Worm (Caenorhabditis elegans) whole organism, midembryonic: ENCODE measurements around the gene lrch-1.

Experiments used
- T22C8.4 ChIP-seq: fragments of 200-800 bp; sonication (Bioruptor generic); IDR thresholded peaks from 2 replicates; pipeline ENCODE4 v1.3.6; 2022; ENCODE audit warnings: missing genetic modification characterization, missing compliant biosample characterization
- cog-1 ChIP-seq: sonication (generic microtip); optimal IDR thresholded peaks from 2 replicates; lab custom pipeline; 2016; ENCODE audit warnings: missing genetic modification characterization, missing compliant biosample characterization
- flt-1 ChIP-seq: fragments of 200-800 bp; sonication (Bioruptor generic); IDR thresholded peaks from 2 replicates; pipeline ENCODE4 v1.3.6; 2022; ENCODE audit warnings: missing genetic modification characterization, missing compliant biosample characterization
- klf-2 ChIP-seq: fragments of 200-800 bp; sonication (Bioruptor generic); conservative IDR thresholded peaks from 2 replicates; pipeline ENCODE4 v1.3.6; 2022; ENCODE audit warnings: missing genetic modification reagents, missing genetic modification characterization, missing compliant biosample characterization
- med-1 ChIP-seq: sonication (generic microtip); optimal IDR thresholded peaks from 2 replicates; lab custom pipeline; 2017; ENCODE audit warnings: missing genetic modification characterization, mild to moderate bottlenecking, missing compliant biosample characterization, antibody characterized with exemption, missing genetic modification reagents; ENCODE audit not compliant: insufficient read depth
- ref-1 ChIP-seq: fragments of 200-800 bp; sonication (Bioruptor generic); conservative IDR thresholded peaks from 2 replicates; pipeline ENCODE4 v1.3.6; 2022; ENCODE audit warnings: missing genetic modification reagents, missing genetic modification characterization, missing compliant biosample characterization
- tab-1 ChIP-seq: fragments of 200-800 bp; sonication (Bioruptor generic); IDR thresholded peaks from 2 replicates; pipeline ENCODE4 v1.3.6; 2022; ENCODE audit warnings: missing genetic modification characterization, missing compliant biosample characterization
- ztf-23 ChIP-seq: fragments of 200-800 bp; sonication (Bioruptor generic); IDR thresholded peaks from 2 replicates; pipeline ENCODE4 v1.3.6; 2022; ENCODE audit warnings: missing genetic modification reagents, missing genetic modification characterization, missing compliant biosample characterization
- ztf-29 ChIP-seq: fragments of 200-800 bp; sonication (Bioruptor generic); IDR thresholded peaks from 2 replicates; pipeline ENCODE4 v1.3.6; 2022; ENCODE audit warnings: missing genetic modification reagents, missing genetic modification characterization, missing compliant biosample characterization

The lrch-1 gene

ce11 chrX:6216551-6216950 lies at the start of gene lrch-1:
TSS of gene lrch-1 (minus strand) at chrX:6216651.
- TF ChIP-seq klf-2 (GFP tag; lab: Robert Waterston, UW) (no peak), T22C8.4 (GFP tag; lab: Robert Waterston, UW) (no peak), flt-1 (GFP tag; lab: Robert Waterston, UW) (no peak), tab-1 (GFP tag; lab: Robert Waterston, UW) (no peak), cog-1 (tag; lab: Kevin White, UChicago) (no peak), ztf-29 (GFP tag; lab: Robert Waterston, UW) (no peak), ztf-23 (GFP tag; lab: Robert Waterston, UW) (no peak), ref-1 (GFP tag; lab: Robert Waterston, UW) (no peak)

DNA sequence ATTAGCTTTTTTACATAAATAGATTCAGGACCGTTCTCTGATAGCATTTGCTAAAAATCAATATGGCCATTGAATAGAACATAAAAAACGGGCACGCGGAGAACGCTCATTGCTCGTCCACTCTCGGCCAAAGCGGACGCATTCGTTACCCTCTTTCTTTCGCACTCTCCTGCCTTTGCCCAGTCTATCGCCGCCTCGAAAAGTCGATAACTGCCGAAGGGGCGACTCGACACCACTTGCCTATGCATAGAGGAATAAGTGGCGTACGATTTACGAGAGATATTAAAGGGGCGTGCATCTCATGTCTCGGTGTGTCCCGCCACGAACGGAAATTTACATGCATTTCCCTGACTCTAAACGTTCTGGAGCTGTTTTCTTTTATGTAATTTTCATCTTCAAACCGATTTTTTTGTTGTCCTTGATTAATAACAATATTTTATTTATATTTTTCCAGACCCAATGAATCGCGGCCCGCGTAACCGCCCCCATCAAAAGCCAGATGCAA lies 46.8 kb upstream of the lrch-1 start, which contains the start of gene W05H9.4:
TSS of gene W05H9.4 (plus strand) at position 455 of the 505 bp plus-strand sequence.
- TF ChIP-seq med-1 (GFP tag; lab: Kevin White, UChicago) (no peak), klf-2 (GFP tag; lab: Robert Waterston, UW) (no peak), ref-1 (GFP tag; lab: Robert Waterston, UW) (no peak), cog-1 (tag; lab: Kevin White, UChicago) (peak; percentile 65), ztf-23 (GFP tag; lab: Robert Waterston, UW) (no peak), flt-1 (GFP tag; lab: Robert Waterston, UW) (no peak), ztf-29 (GFP tag; lab: Robert Waterston, UW) (no peak), tab-1 (GFP tag; lab: Robert Waterston, UW) (no peak; the same call in 1 of the 2 replicates), T22C8.4 (GFP tag; lab: Robert Waterston, UW) (peak; percentile 84)

- TF ChIP-seq ref-1 (GFP tag; lab: Robert Waterston, UW): no peak
- TF ChIP-seq ztf-29 (GFP tag; lab: Robert Waterston, UW): no peak
- no peak for TF ChIP-seq klf-2 (GFP tag; lab: Robert Waterston, UW)
- no peak for TF ChIP-seq cog-1 (tag; lab: Kevin White, UChicago)
- TF ChIP-seq flt-1 (GFP tag; lab: Robert Waterston, UW): no peak
- no peak for TF ChIP-seq tab-1 (GFP tag; lab: Robert Waterston, UW)
- no peak for TF ChIP-seq ztf-23 (GFP tag; lab: Robert Waterston, UW)
- no peak for TF ChIP-seq med-1 (GFP tag; lab: Kevin White, UChicago)
- no peak for TF ChIP-seq T22C8.4 (GFP tag; lab: Robert Waterston, UW)
These were observed 42.6 kb upstream of the lrch-1 start for ce11 chrX:6259081-6259480.

DNA sequence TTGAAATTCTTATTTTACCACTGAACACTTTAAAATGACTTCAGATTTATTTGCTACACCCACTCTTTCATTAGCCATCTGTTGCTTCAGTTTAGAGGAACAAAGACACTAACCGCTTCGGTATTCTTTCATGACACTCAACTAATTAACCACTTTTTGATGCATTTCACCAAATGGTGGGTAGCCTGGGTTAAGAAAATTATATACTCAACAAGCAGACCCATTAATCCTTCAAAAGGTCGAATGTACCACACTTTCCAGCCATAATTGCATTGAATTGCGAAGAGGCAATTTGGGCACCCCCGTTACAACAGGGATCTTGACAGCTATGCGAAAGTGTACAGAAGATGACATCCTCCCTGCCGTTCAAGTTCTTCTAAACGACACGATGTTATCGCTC lies 42.0 kb upstream of the lrch-1 start:
- no peak for TF ChIP-seq ref-1 (GFP tag; lab: Robert Waterston, UW)
- 0 out of 2 replicates have a peak, but pooled peaks have one; percentile 25 for TF ChIP-seq ztf-29 (GFP tag; lab: Robert Waterston, UW)
- TF ChIP-seq ztf-23 (GFP tag; lab: Robert Waterston, UW): no peak
- no peak for TF ChIP-seq med-1 (GFP tag; lab: Kevin White, UChicago)

- TF ChIP-seq tab-1 (GFP tag; lab: Robert Waterston, UW): no peak
These were observed 40.5 kb upstream of the lrch-1 start for ce11 chrX:6256969-6257368.

DNA sequence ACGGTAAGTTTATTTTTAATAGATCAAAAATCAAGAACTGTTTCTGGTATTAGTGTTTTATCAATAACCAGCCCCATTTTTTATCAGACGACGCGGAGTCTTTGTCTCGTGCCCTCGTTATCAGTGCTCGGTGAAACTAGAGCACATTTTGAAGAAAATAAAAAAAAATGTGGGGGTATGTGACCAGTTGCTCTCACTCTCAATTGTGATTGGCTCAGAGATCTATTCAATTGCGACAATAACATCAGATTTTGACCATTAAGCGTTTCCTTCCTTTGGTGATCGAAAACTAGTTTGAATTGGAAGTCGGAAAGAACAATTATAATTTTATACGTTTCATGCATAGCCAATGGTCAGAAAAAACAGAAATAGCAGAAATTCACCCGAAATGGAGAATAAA lies 40.0 kb upstream of the lrch-1 start:
- TF ChIP-seq flt-1 (GFP tag; lab: Robert Waterston, UW) (no peak), T22C8.4 (GFP tag; lab: Robert Waterston, UW) (no peak), ztf-29 (GFP tag; lab: Robert Waterston, UW) (no peak), tab-1 (GFP tag; lab: Robert Waterston, UW) (no peak), klf-2 (GFP tag; lab: Robert Waterston, UW) (no peak), med-1 (GFP tag; lab: Kevin White, UChicago) (no peak), ztf-23 (GFP tag; lab: Robert Waterston, UW) (no peak), ref-1 (GFP tag; lab: Robert Waterston, UW) (no peak), cog-1 (tag; lab: Kevin White, UChicago) (no peak)

DNA sequence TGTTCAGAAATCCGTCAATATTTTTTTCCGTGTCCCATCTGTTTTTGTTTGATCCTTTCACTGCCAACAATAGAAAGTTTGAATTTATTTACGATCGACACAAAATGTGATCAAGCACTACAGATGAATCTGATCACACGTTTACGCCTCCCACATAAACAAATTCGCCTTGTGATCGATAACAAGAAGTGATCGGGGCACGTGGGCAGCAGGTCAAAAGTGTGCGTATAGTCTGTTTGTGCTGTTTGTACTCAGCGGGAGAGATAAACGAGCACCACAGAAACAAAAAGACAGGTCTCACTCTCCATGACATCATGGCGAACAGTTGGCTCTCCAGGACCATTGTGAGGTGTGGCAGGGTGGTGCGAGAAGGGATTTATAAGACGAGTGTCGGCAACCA lies 39.1 kb upstream of the lrch-1 start:
- TF ChIP-seq flt-1 (GFP tag; lab: Robert Waterston, UW): 0 out of 2 replicates have a peak, but pooled peaks have one; percentile 60
- no peak for TF ChIP-seq klf-2 (GFP tag; lab: Robert Waterston, UW)

ce11 chrX:6254671-6255031 lies 38.2 kb upstream of the lrch-1 start:
- TF ChIP-seq flt-1 (GFP tag; lab: Robert Waterston, UW) (no peak), ref-1 (GFP tag; lab: Robert Waterston, UW) (no peak), ztf-23 (GFP tag; lab: Robert Waterston, UW) (no peak)

ce11 chrX:6253899-6254670 lies 37.6 kb upstream of the lrch-1 start:
- TF ChIP-seq T22C8.4 (GFP tag; lab: Robert Waterston, UW) (peak; percentile 31; the same call in 1 of the 2 replicates), ztf-23 (GFP tag; lab: Robert Waterston, UW) (no peak), tab-1 (GFP tag; lab: Robert Waterston, UW) (peak; percentile 47; the same call in 1 of the 2 replicates), ref-1 (GFP tag; lab: Robert Waterston, UW) (no peak), flt-1 (GFP tag; lab: Robert Waterston, UW) (peak; percentile 53; the same call in 1 of the 2 replicates), cog-1 (tag; lab: Kevin White, UChicago) (peak; percentile 16)

DNA sequence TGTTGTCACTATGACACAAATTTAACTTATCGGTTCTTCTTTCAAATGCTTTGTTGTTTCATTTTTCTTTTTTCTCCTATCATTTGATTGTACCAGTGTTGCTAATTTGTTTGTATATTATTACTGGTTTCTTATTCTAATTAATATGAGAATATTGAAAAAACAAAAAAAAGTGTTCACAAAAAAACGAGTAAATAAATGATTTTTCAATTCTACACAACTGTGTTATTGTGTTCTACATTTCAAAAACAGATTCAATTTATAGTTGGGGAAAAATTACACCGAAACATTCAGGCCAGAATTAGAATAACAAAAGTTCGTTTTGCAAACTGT lies 37.1 kb upstream of the lrch-1 start:
- no peak for TF ChIP-seq med-1 (GFP tag; lab: Kevin White, UChicago)
- TF ChIP-seq T22C8.4 (GFP tag; lab: Robert Waterston, UW): no peak
- no peak for TF ChIP-seq klf-2 (GFP tag; lab: Robert Waterston, UW)
- no peak for TF ChIP-seq ztf-29 (GFP tag; lab: Robert Waterston, UW)
